Worm (Caenorhabditis elegans) whole organism, L1 larva: ENCODE data around the gene Y38H6C.25.
"Not testable (repeated sequence)": the region's sequence is repeated elsewhere in the genome, so short reads cannot be mapped to it uniquely, and the experiment has no call there.

ENCODE experiments used
- efl-3 ChIP-seq: fragments of 200-800 bp; sonication (Bioruptor generic); optimal IDR thresholded peaks from 2 replicates; lab custom pipeline; 2018; ENCODE audit warnings: mild to moderate bottlenecking, missing genetic modification characterization, missing compliant biosample characterization
- jun-1 ChIP-seq: fragments of 150-350 bp; optimal IDR thresholded peaks from 2 replicates; lab custom pipeline; 2014; ENCODE audit warnings: missing biosample characterization, missing genetic modification reagents, missing genetic modification characterization
- mep-1 ChIP-seq: fragments of 150-350 bp; optimal IDR thresholded peaks from 2 replicates; lab custom pipeline; 2014; ENCODE audit warnings: missing biosample characterization, missing genetic modification characterization
- nhr-11 ChIP-seq: fragments of 150-350 bp; optimal IDR thresholded peaks from 2 replicates; lab custom pipeline; 2014; ENCODE audit warnings: missing biosample characterization, missing genetic modification characterization
- nhr-77 ChIP-seq: fragments of 150-350 bp; optimal IDR thresholded peaks from 2 replicates; lab custom pipeline; 2014; ENCODE audit warnings: missing biosample characterization, missing genetic modification characterization
- unc-62 ChIP-seq: fragments of 150-350 bp; optimal IDR thresholded peaks from 2 replicates; lab custom pipeline; 2014; ENCODE audit warnings: missing biosample characterization, missing genetic modification reagents, missing genetic modification characterization

- TF ChIP-seq nhr-77; unc-62; efl-3 (GFP tag; lab: Kevin White, UChicago); jun-1 (tag; lab: Kevin White, UChicago); mep-1; nhr-11 (tag; lab: Kevin White, UChicago): not testable (repeated sequence)
Observed at ce11 chrV:20568995-20569394, 50.0 kb downstream of the Y38H6C.25 start, which contains the start of gene F26F2.4.
